Fruit fly (Drosophila melanogaster): ENCODE results near the gene CG5001.

CG5001 gene

dm6 chr2L:1157679-1158518, 27.7 kb upstream of the CG5001 start, which contains the start of gene capt (continued):
- TF ChIP-seq Abd-B (GFP tag; optimal IDR thresholded peaks at IDR 0.05) (peak; percentile 46), Oli (tag; optimal IDR thresholded peaks at IDR 0.05) (peak; percentile 34), da (GFP tag; optimal IDR thresholded peaks at IDR 0.05) (no peak), ham (GFP tag; IDR thresholded peaks at IDR 0.05) (no peak), B-H2 (GFP tag; optimal IDR thresholded peaks at IDR 0.05) (no peak), disco-r (GFP tag; optimal IDR thresholded peaks at IDR 0.05) (no peak), CG9609 (GFP tag; optimal IDR thresholded peaks at IDR 0.05) (peak; percentile 19), CG3847 (GFP tag; IDR thresholded peaks at IDR 0.05) (0 out of 2 replicates have a peak, but pooled peaks have one; percentile 11), Nf-YB (GFP tag; optimal IDR thresholded peaks at IDR 0.05) (no peak), CG3995 (GFP tag; optimal IDR thresholded peaks at IDR 0.05) (peak; percentile 8), cwo (GFP tag; optimal IDR thresholded peaks at IDR 0.05) (no peak), CG12299 (tag; optimal IDR thresholded peaks at IDR 0.05) (no peak), MBD-R2 (GFP tag; IDR thresholded peaks at IDR 0.05) (peak; percentile 22; the same call in 1 of the 2 replicates), CG12391 (tag; optimal IDR thresholded peaks at IDR 0.05) (peak; percentile 54), CG32767 (GFP tag; IDR thresholded peaks at IDR 0.05) (no peak), jing (GFP tag; optimal IDR thresholded peaks at IDR 0.05) (no peak), br (optimal IDR thresholded peaks at IDR 0.05) (no peak), az2 (GFP tag; optimal IDR thresholded peaks at IDR 0.05) (no peak), repo (GFP tag; optimal IDR thresholded peaks at IDR 0.05) (no peak), NK7.1 (GFP tag; optimal IDR thresholded peaks at IDR 0.05) (no peak), unc-4 (GFP tag; IDR thresholded peaks at IDR 0.05; ENCODE audit: partially characterized antibody) (no peak), CG13894 (tag; optimal IDR thresholded peaks at IDR 0.05) (no peak), Mes4 (GFP tag; optimal IDR thresholded peaks at IDR 0.05) (no peak), scrt (GFP tag; optimal IDR thresholded peaks at IDR 0.05) (peak; percentile 36), vvl (GFP tag; IDR thresholded peaks at IDR 0.05) (peak; percentile 27; the same call in 1 of the 2 replicates), dmrt11E (tag; optimal IDR thresholded peaks at IDR 0.05) (peak; percentile 14), MESR4 (GFP tag; optimal IDR thresholded peaks at IDR 0.05) (peak; percentile 51), bsh (GFP tag; optimal IDR thresholded peaks at IDR 0.05) (peak in 1 of 2 experiments; percentile 11), dysf (GFP tag; IDR thresholded peaks at IDR 0.05) (peak; percentile 61; the same call in 1 of the 3 replicates), Ada2b (GFP tag; IDR thresholded peaks at IDR 0.05) (peak; percentile 34; the same call in 1 of the 2 replicates), lilli (GFP tag; optimal IDR thresholded peaks at IDR 0.05) (peak; percentile 53), CG10979 (tag; optimal IDR thresholded peaks at IDR 0.05) (no peak), bbx (GFP tag; IDR thresholded peaks at IDR 0.05; ENCODE audit: partially characterized antibody) (peak; percentile 25; the same call in 1 of the 2 replicates), exex (tag; optimal IDR thresholded peaks at IDR 0.05) (no peak), CG18262 (tag; optimal IDR thresholded peaks at IDR 0.05) (peak; percentile 39), grn (GFP tag; optimal IDR thresholded peaks at IDR 0.05) (peak; percentile 11), TFAM (GFP tag; optimal IDR thresholded peaks at IDR 0.05) (no peak), HLH3B (GFP tag; IDR thresholded peaks at IDR 0.05) (peak; percentile 23; the same call in 1 of the 2 replicates), ranshi (GFP tag; IDR thresholded peaks at IDR 0.05) (peak; percentile 20; the same call in 1 of the 2 replicates), sens (GFP tag) (peak; percentile 73), CG11093 (GFP tag; IDR thresholded peaks at IDR 0.05) (0 out of 3 replicates have a peak, but pooled peaks have one; percentile 27), gcm (GFP tag; optimal IDR thresholded peaks at IDR 0.05) (peak; percentile 44), CTCF (GFP tag; optimal IDR thresholded peaks at IDR 0.05) (no peak), zfh1 (GFP tag; IDR thresholded peaks at IDR 0.05) (0 out of 3 replicates have a peak, but pooled peaks have one; percentile 30), CG17328 (GFP tag; IDR thresholded peaks at IDR 0.05) (no peak), CG6813 (GFP tag; optimal IDR thresholded peaks at IDR 0.05) (no peak), CG18599 (GFP tag; optimal IDR thresholded peaks at IDR 0.05) (peak; percentile 54), CG6689 (GFP tag; IDR thresholded peaks at IDR 0.05) (peak; percentile 68), CG11504 (tag; optimal IDR thresholded peaks at IDR 0.05) (no peak)

Data from whole organism, embryonic.